Fruit fly (Drosophila melanogaster): ENCODE measurements around the gene Task7.

Gene Task7

DNA sequence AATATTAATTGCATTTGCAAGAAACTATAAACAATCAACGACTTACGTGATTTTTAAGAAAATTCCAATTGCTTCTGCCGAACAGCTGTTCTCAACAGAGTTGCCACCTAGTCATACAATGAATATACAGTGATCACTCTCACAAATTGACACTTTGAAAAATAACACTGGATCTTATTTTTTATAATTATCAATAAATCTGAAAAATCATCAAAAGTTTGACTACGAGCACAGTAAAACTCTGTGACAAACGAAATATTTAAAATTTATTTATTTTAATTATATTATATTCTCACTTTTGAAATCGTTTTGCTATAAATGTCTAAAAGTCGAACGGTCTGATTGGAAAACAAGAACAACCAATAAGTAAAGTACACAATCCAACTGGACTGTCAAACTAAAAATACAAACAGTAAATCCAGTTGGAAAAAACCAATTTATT lies 12.1 kb downstream of the Task7 start, which contains the start of gene CG34117 (continued):
- peak; percentile 81 for TF ChIP-seq CG3847 (GFP tag; IDR thresholded peaks at IDR 0.05)
- peak; percentile 50 for TF ChIP-seq CG6254 (GFP tag; optimal IDR thresholded peaks at IDR 0.05)
- peak; percentile 61 for TF ChIP-seq bcd (GFP tag; optimal IDR thresholded peaks at IDR 0.05)
- peak; percentile 85 for TF ChIP-seq PHDP (tag; optimal IDR thresholded peaks at IDR 0.05)
- peak; percentile 25 for TF ChIP-seq ems (GFP tag; optimal IDR thresholded peaks at IDR 0.05)
- TF ChIP-seq CG14710 (tag; optimal IDR thresholded peaks at IDR 0.05), result peak; percentile 81
- no peak for TF ChIP-seq CG9876 (GFP tag; optimal IDR thresholded peaks at IDR 0.05)
- TF ChIP-seq CG9932 (GFP tag; IDR thresholded peaks at IDR 0.05), result peak; percentile 95
- no peak for TF ChIP-seq h (optimal IDR thresholded peaks at IDR 0.05)
- no peak for TF ChIP-seq corto (GFP tag; optimal IDR thresholded peaks at IDR 0.05)
- TF ChIP-seq Lhr (GFP tag; optimal IDR thresholded peaks at IDR 0.05), result peak; percentile 6
- peak; percentile 82 for TF ChIP-seq Hmr (GFP tag; optimal IDR thresholded peaks at IDR 0.05)
- TF ChIP-seq CG7556 (GFP tag; optimal IDR thresholded peaks at IDR 0.05), result peak; percentile 75
- peak; percentile 27 for TF ChIP-seq CG30431 (GFP tag; optimal IDR thresholded peaks at IDR 0.05)
- TF ChIP-seq CG7928 (GFP tag; optimal IDR thresholded peaks at IDR 0.05), result no peak
- TF ChIP-seq eyg (GFP tag; optimal IDR thresholded peaks at IDR 0.05), result no peak
- peak; percentile 82 for TF ChIP-seq Atf6 (GFP tag; IDR thresholded peaks at IDR 0.05)
- TF ChIP-seq CG17829 (tag; optimal IDR thresholded peaks at IDR 0.05), result peak; percentile 89
- TF ChIP-seq CG6689 (GFP tag; IDR thresholded peaks at IDR 0.05), result peak; percentile 76
- TF ChIP-seq CG17359 (tag; optimal IDR thresholded peaks at IDR 0.05), result peak; percentile 86
- peak; percentile 40; the same call in 1 of the 2 replicates for TF ChIP-seq CG43689 (GFP tag; IDR thresholded peaks at IDR 0.05)
- TF ChIP-seq Rx (GFP tag; IDR thresholded peaks at IDR 0.05), result peak; percentile 58
- no peak for TF ChIP-seq pan (optimal IDR thresholded peaks at IDR 0.05)
- TF ChIP-seq pan (GFP tag; optimal IDR thresholded peaks at IDR 0.05 in 1 of 2, IDR thresholded peaks at IDR 0.05 in 1 of 2), result peak in 1 of 2 experiments; percentile 88
- TF ChIP-seq luna (GFP tag; optimal IDR thresholded peaks at IDR 0.05), result no peak
- peak; percentile 61 for TF ChIP-seq kah (GFP tag; optimal IDR thresholded peaks at IDR 0.05)
- TF ChIP-seq CG1233 (GFP tag; optimal IDR thresholded peaks at IDR 0.05), result peak; percentile 77
- peak; percentile 18 for TF ChIP-seq Usf (GFP tag; optimal IDR thresholded peaks at IDR 0.05)
- TF ChIP-seq lmd (GFP tag; IDR thresholded peaks at IDR 0.05), result peak; percentile 76
- TF ChIP-seq CG8478 (optimal IDR thresholded peaks at IDR 0.05), result no peak
- TF ChIP-seq Mad (GFP tag; optimal IDR thresholded peaks at IDR 0.05), result peak; percentile 55
- peak; percentile 39 for TF ChIP-seq nom (GFP tag; optimal IDR thresholded peaks at IDR 0.05)
- peak; percentile 76 for TF ChIP-seq tap (tag; optimal IDR thresholded peaks at IDR 0.05)
- TF ChIP-seq CG10654 (GFP tag; optimal IDR thresholded peaks at IDR 0.05), result peak; percentile 76
- TF ChIP-seq tna (GFP tag; IDR thresholded peaks at IDR 0.05; ENCODE audit: partially characterized antibody), result no peak
- TF ChIP-seq Bdp1 (GFP tag; optimal IDR thresholded peaks at IDR 0.05), result peak; percentile 6
- peak; percentile 58 for TF ChIP-seq gsb (GFP tag; IDR thresholded peaks at IDR 0.05)
- peak; percentile 68 for TF ChIP-seq fd102C (GFP tag; optimal IDR thresholded peaks at IDR 0.05)
- TF ChIP-seq twi (tag; optimal IDR thresholded peaks at IDR 0.05), result peak; percentile 63
- TF ChIP-seq Sry-β (GFP tag; optimal IDR thresholded peaks at IDR 0.05), result no peak
- TF ChIP-seq HLH54F (GFP tag; optimal IDR thresholded peaks at IDR 0.05), result no peak
- peak; percentile 75 for TF ChIP-seq Nf-YC (tag; optimal IDR thresholded peaks at IDR 0.05)
- TF ChIP-seq Ada2b (GFP tag; IDR thresholded peaks at IDR 0.05), result peak; percentile 86
- TF ChIP-seq CG3726 (GFP tag; IDR thresholded peaks at IDR 0.05), result 0 out of 3 replicates have a peak, but pooled peaks have one; percentile 17
- TF ChIP-seq disco-r (GFP tag; optimal IDR thresholded peaks at IDR 0.05), result no peak
- peak; percentile 80 to 100 for TF ChIP-seq insv (GFP tag; optimal IDR thresholded peaks at IDR 0.05)
- TF ChIP-seq sna (GFP tag; IDR thresholded peaks at IDR 0.05; ENCODE audit: partially characterized antibody), result no peak
- peak; percentile 71; the same call in 1 of the 2 replicates for TF ChIP-seq CG4730 (GFP tag; IDR thresholded peaks at IDR 0.05)
- peak; percentile 55 for TF ChIP-seq CG8944 (GFP tag; optimal IDR thresholded peaks at IDR 0.05)
- TF ChIP-seq CG10147 (GFP tag; optimal IDR thresholded peaks at IDR 0.05), result peak; percentile 78
- peak; percentile 61 for TF ChIP-seq CG33557 (GFP tag; optimal IDR thresholded peaks at IDR 0.05)
- peak; percentile 88 for TF ChIP-seq B-H2 (GFP tag; optimal IDR thresholded peaks at IDR 0.05)

All from whole organism, embryonic.